Fruit fly (Drosophila melanogaster): ENCODE results near the gene zfh2.

DNA sequence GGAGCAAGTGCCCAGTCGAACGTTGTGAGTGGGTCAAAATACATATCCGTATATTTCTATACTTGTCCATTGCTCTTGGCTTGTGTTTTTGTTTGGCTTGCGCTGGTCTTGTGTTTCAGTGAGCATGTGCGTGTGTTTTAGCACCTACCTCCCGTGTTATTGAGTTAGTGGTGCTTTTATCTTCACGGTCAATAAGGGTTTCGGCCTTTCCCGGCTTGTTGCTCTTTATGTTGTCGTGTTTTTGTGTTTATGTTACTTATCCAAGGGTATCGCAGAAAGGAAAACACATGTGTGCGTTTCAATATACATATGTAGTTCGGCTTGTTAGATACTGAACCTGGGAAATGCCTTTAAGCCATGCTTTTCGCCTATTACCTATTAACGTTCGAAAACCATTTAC, 8.2 kb downstream of the zfh2 start:
- no peak for TF ChIP-seq EcR (GFP tag; optimal IDR thresholded peaks at IDR 0.05)
- TF ChIP-seq CG34367 (tag; optimal IDR thresholded peaks at IDR 0.05) = no peak
